Worm (Caenorhabditis elegans) whole organism, early embryonic: ENCODE results near the gene clec-174.

Experiments
- aly-1 ChIP-seq: sonication (generic microtip); optimal IDR thresholded peaks from 2 replicates; lab custom pipeline; 2016; ENCODE audit warnings: missing genetic modification characterization, missing compliant biosample characterization
- ama-1 ChIP-seq: fragments of 150-350 bp; optimal IDR thresholded peaks from 2 replicates; lab custom pipeline; 2014
- ceh-36 ChIP-seq: sonication (generic microtip); optimal IDR thresholded peaks from 2 replicates; lab custom pipeline; 2016; ENCODE audit warnings: missing genetic modification characterization, inconsistent platforms, missing compliant biosample characterization
- flt-1 ChIP-seq: fragments of 200-800 bp; sonication (Bioruptor generic); IDR thresholded peaks from 2 replicates; pipeline ENCODE4 v1.3.6; 2022; ENCODE audit warnings: missing genetic modification characterization, missing compliant biosample characterization
- hmbx-1 ChIP-seq: sonication (generic microtip); optimal IDR thresholded peaks from 2 replicates; lab custom pipeline; 2016; ENCODE audit warnings: mild to moderate bottlenecking, missing genetic modification characterization, missing compliant biosample characterization
- pes-1 ChIP-seq: fragments of 200-800 bp; sonication (Bioruptor generic); IDR thresholded peaks from 2 replicates; pipeline ENCODE4 v1.3.6; 2022; ENCODE audit warnings: missing genetic modification reagents, missing genetic modification characterization, missing compliant biosample characterization
- tra-4 ChIP-seq: sonication (generic microtip); optimal IDR thresholded peaks from 2 replicates; lab custom pipeline; 2017; ENCODE audit warnings: missing genetic modification characterization, missing compliant biosample characterization

ce11 chrIV:3894004-3894480, 47.5 kb downstream of the clec-174 start, which contains the start of gene F56D6.8:
- TF ChIP-seq pes-1 (GFP tag; lab: Robert Waterston, UW) = no peak
- no peak for TF ChIP-seq aly-1 (tag; lab: Kevin White, UChicago)
- TF ChIP-seq ama-1 (lab: Kevin White, UChicago) = no peak
- TF ChIP-seq tra-4 (tag; lab: Kevin White, UChicago) = no peak
- no peak for TF ChIP-seq ceh-36 (tag; lab: Kevin White, UChicago)
- no peak for TF ChIP-seq hmbx-1 (tag; lab: Kevin White, UChicago)
- no peak for TF ChIP-seq flt-1 (GFP tag; lab: Robert Waterston, UW)
